Fruit fly (Drosophila melanogaster) whole organism: Measurements from ENCODE around the gene E2f1.

ENCODE experiments used
- CG8478 ChIP-seq: fragments of >200 bp; optimal IDR thresholded peaks from 2 replicates; lab custom pipeline; 2018; ENCODE audit warnings: inconsistent platforms
- Dll ChIP-seq: fragments of >200 bp; optimal IDR thresholded peaks from 2 replicates; lab custom pipeline; 2017
- EcR ChIP-seq, 2 experiments: fragments of >200 bp; optimal IDR thresholded peaks; 2 replicates each; lab custom pipeline; 2017; ENCODE audit warnings: missing biosample characterization in 2 of 2, missing genetic modification characterization in 2 of 2, missing genetic modification reagents in 2 of 2
- pan ChIP-seq: fragments of >200 bp; optimal IDR thresholded peaks from 2 replicates; lab custom pipeline; 2017
- psq ChIP-seq: fragments of >200 bp; optimal IDR thresholded peaks from 2 replicates; lab custom pipeline; 2017
- usp ChIP-seq: fragments of >200 bp; optimal IDR thresholded peaks from 2 replicates; lab custom pipeline; 2017; ENCODE audit warnings: missing biosample characterization, missing genetic modification characterization, mixed read lengths

The E2f1 gene

DNA sequence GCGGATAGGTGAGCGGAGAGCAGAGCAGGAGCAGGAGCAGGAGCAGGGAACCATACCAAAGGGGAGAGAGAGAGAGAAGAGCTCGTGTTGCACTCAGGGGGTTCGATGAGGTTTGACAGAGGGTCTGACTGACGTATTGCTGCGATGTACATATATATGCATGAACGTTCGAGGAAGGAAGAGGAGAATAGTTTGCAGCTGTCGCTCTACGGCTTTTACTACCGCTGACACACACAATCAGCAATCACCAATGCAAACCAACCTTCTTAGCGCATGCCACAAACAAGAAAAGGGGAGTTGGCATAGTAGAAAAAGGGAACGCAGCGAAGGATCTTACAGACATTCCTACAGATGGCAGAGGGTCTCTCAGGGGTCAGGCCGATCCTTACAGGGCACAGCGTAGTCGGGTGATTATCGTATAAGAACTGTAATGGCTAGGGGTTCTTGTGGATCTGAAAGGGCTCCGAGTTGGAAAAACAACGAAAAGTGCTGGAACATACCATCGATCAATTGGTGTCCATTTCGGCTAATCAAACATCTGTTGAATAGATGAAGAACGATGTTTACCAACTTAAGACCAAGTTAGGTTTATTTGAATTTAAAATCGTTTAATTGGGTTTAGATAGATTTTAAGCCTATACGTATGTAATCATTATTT is 20.2 kb downstream of the E2f1 start:
- TF ChIP-seq pan (no peak), Dll (no peak), usp (GFP tag; lab: Kevin White, UChicago) (no peak), EcR (GFP tag; optimal IDR thresholded peaks at IDR 0.05; lab: Kevin White, UChicago) (no peak), CG8478 (lab: Kevin White, UChicago) (no peak), psq (no peak)

DNA sequence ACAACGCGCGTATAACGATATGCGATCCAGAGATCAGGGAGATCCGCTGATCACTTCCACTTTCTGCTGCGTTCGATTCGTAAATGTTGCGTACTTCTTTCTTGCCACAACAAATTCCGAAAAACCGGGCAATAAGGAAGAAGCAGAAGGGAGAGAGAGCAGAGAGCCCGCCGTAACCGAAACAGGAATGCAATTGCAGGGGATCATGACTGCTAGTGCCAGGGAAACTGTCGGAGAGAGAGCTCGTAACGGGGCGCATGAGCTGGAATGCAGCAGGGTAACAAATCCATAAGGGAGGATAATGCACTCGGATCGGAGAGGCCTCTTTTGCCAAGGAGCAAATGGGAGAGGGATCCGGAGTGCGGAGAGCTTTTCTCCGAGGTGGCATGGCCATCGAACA is 22.2 kb downstream of the E2f1 start:
- TF ChIP-seq Dll (no peak), usp (GFP tag; lab: Kevin White, UChicago) (no peak), pan (no peak), psq (no peak), EcR (GFP tag; optimal IDR thresholded peaks at IDR 0.05; lab: Kevin White, UChicago) (no peak), CG8478 (lab: Kevin White, UChicago) (no peak)

DNA sequence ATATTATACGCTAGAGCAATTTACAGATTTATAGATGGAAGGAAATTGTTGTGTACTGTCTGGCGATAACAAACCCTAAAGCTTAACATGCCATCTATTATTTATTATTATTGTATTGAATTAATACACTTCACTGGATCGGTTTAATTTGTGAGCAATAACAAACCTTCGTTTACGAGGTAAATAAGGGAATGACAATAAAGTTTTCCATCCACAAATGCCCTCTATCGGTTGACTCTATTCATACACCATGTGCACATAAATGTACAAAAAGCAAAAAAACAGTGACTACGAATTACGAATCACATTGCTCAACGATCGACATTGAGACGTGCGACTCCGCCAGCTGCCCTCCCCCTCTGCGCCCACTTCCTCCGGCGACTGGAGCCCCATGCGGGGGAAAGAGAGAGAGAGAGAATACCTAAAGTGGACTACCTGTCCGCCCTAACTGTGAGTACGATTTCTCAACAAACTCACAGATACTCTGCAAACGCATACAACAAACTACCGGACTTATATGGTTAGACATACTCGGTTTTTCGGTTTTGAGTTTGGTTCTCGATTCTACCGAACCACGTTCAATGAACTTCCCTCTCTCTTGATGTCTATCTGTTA is 23.7 kb downstream of the E2f1 start:
- TF ChIP-seq Dll, result no peak
- TF ChIP-seq EcR (GFP tag; optimal IDR thresholded peaks at IDR 0.05; lab: Kevin White, UChicago), result peak in 1 of 2 experiments; percentile 47

DNA sequence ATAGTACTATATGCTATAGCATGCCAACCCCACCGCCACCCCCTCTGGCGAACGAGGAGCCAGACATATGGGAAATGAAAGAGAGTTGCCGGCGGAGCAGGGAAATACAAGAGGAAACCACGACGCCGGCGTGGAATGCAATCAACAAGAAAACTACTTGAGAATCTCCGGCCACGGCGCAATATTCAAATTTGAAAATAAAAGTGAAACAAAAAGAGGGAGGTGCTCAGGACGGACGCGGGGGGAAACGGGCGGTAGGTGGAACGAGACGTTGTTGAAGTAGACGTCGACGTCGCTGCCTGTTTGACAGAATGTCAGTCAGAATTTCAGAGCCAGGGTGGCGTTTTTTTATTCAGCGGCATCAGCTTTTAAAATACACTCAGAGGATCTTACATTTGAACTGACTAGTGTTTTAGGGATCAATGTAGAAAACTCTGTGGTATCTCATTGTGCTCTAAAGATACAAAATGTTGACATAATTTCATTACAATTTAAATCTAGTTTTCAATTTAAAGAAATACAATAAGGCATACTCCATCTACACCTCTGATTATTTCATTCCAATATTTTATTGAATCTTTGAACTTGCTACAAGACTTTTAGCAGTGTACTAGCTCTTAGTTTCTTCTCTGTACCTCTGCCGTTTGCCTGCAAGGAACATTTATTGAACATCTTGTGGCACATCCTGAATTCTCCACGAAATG is 24.5 kb downstream of the E2f1 start:
- TF ChIP-seq Dll, result no peak
- TF ChIP-seq pan, result no peak
- TF ChIP-seq EcR (GFP tag; optimal IDR thresholded peaks at IDR 0.05; lab: Kevin White, UChicago), result no peak
- no peak for TF ChIP-seq usp (GFP tag; lab: Kevin White, UChicago)

DNA sequence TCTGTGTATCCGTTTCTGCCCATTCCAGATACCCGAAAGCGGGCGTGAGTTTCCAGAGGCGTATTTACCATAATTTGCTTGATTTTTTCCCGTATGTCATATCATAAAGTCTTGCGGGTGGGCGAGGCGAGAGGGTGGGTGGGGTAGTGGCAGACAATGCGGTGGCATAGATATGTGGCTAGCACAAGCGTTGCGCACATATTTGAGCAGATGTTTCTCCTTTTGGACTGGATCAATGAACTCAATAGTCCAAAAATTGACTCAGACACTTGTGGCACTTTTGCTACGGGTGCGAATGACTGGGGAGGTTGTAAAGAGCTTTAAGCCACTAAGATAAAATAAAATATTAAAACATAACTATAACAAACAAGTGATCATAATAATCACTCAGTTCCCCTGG is 25.5 kb downstream of the E2f1 start:
- TF ChIP-seq psq (no peak), usp (GFP tag; lab: Kevin White, UChicago) (no peak), pan (no peak), Dll (no peak), EcR (GFP tag; optimal IDR thresholded peaks at IDR 0.05; lab: Kevin White, UChicago) (no peak), CG8478 (lab: Kevin White, UChicago) (no peak)

DNA sequence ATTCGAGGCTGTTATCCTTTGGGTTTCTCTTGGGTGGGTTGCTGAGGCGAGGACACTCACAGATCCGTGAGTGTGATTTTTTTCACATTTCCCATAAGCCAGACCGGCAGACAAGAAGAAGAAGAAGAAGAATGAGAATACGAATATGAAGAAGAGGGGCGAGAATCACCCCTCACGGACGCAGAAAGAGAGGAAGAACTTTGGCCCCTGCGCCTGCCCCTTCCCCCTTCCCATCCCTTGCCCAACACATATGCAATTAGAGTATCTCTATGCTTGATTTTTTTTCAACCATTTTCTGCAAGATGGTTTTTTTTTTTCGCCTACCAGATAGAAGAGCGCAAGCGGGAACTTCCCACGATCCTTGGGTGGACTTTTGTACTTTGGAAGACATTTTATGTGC is 26.0 kb downstream of the E2f1 start:
- TF ChIP-seq EcR (GFP tag; optimal IDR thresholded peaks at IDR 0.05; lab: Kevin White, UChicago), result no peak
- TF ChIP-seq usp (GFP tag; lab: Kevin White, UChicago), result no peak
- no peak for TF ChIP-seq psq
- no peak for TF ChIP-seq Dll
- no peak for TF ChIP-seq pan
- no peak for TF ChIP-seq CG8478 (lab: Kevin White, UChicago)

DNA sequence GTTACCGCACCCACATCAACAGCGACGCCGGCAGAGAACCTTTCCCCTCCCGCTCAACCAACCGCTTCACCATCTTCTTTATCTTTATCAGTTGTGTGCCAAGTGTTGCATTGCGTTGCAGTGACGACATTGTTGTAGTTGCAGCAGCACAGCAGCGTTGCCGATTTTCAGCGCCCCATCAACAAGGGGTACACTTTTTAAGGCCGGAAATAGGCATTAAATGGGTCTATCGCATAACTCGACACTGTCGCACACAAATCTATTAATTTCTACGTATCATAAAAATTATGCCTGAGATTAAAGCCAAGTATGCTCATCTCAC is 26.9 kb downstream of the E2f1 start:
- TF ChIP-seq usp (GFP tag; lab: Kevin White, UChicago) (no peak), psq (no peak), CG8478 (lab: Kevin White, UChicago) (no peak), Dll (no peak)

DNA sequence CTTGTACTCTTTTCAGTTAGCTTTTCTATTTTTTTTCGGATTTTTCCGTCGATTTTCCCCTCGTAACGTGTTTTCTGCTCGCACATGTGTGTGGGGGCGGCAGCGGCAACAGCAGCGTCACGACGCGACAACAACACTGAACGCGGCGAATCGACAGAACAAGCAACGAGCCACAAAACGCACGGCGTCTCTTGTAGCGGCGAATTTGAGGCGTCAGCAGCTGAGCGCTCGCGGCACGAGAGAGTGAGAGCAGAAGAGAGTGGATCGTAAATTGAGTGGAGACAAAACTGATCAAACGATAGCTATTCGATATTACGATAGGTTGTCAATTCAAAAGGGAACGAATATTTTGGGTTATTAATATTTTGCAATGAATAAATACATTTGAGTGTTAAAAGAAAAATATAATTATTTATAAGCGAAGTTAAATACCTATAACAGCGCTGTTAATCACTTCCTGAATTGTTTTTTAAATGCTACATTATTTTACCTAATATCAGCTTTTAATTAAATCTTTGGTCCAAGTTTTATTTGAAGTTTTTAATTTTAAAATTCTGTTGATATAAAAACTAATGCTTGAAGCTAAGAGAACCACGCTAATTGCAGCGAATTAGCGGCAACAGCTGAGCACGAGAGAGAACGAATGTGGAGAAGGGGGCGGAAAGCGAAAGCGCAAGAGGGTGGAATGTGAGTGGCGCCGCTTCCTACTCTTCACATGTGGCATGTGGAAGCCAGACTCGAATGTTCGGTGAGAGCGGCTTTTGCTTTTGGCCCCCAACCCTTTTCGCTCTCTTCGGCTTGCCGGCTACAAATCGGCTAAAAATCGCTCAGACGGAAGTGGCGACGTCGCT is 27.5 kb downstream of the E2f1 start:
- TF ChIP-seq usp (GFP tag; lab: Kevin White, UChicago) (no peak), EcR (GFP tag; optimal IDR thresholded peaks at IDR 0.05; lab: Kevin White, UChicago) (no peak), Dll (peak; percentile 59), psq (no peak)

DNA sequence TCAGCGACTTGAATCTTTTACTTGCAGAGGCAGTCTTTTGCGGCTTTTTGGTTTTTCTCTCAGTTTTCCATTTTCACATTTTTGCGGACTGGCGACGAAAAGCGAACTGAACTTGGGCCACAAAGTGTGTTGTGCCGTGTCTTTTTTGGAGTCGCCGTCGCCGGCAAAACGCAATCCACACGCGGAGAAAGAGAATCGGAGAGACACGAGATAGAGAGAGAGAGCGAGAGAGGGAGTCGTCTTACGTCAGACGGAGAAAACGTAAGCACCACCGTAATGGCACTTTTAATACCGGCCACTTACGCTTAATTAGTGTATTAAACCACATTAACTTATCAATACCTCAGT is 28.1 kb downstream of the E2f1 start:
- no peak for TF ChIP-seq EcR (GFP tag; optimal IDR thresholded peaks at IDR 0.05; lab: Kevin White, UChicago)
- no peak for TF ChIP-seq psq

DNA sequence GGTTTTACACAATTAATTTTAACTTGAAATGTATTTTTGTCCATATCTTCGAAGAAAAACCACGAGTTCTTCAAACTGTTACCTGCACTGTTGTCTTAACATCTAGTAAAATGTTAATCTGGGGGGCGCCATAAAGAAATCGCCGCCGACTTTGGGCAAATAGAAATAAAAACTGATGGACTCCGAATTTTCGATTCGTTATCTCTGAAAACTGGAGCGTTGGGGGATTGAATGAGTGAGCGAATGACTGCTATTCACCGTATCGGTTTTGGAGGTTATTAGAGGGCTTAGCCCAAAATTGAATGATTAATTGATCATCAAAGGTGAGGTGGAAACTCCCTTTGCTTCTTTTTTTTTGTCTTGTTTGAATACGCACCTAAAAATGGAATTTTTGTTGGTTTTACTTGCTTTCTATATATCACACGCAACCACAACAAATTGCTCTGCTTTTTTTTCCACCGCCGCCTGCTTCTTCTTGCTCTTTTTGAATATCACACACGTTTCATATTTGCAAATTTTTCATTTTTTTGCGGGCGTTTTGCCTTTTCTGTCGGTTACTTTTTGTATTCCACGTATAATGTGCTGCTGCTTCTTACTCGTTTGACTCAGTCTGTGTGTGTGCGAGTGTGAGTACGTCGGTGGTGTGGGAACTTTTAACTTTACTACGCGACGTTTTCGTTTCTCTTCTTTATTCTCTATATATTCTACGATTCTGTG is 28.8 kb downstream of the E2f1 start:
- TF ChIP-seq CG8478 (lab: Kevin White, UChicago) (no peak), usp (GFP tag; lab: Kevin White, UChicago) (no peak), Dll (no peak), EcR (GFP tag; optimal IDR thresholded peaks at IDR 0.05; lab: Kevin White, UChicago) (no peak), psq (no peak), pan (no peak)

DNA sequence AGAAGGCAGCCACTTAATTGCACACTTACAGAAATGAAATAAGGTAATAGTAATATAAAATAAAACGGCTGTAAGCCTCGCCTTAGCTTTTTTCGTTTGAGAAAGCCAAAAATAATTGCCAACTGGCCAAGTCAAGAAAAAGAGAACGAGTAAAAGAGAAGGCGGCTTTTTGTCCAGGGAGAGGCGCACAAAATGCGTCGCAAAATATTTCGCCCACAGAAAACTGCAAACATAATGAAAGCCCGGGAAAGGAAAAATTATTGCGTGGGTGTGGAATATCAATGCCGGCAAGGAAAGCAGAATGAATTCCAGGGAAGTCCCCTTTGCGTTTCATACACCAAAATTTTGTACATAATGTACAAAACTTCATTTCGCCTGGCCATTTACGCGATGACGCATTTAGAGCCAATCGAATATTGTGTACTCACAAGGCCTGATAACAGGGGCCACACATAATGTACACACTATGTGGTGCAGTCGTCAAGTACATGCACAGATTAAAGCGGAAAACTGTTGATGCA is 29.6 kb downstream of the E2f1 start:
- TF ChIP-seq Dll (no peak), pan (peak; percentile 57), usp (GFP tag; lab: Kevin White, UChicago) (no peak)

DNA sequence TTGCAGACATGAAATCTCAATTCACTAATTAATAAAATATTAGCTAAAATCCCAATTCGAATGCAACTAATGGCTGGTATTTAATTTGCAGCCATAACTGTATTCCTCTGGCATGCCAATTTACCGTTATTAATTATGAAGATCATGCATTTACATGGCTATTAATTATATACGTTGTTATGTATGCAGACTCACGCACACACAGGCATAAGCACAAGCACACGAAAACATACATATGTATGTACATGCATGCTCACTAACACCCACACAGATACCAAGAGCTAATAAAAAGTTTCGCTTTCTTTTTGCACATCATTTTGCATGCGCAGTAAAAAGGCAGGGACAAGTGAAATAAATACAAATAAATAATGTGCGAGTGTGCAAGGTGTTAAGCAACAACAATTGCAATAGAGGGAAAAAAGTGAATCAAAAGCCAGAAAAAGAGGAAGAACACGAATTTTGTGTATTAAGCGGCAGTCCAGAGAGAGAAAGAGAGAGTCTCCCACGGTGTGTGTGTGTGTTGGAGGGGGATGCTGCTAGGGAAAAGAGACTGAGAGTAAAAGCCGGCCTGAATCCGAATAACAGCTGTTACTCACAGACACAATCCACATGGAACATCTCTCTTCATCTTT is 30.3 kb downstream of the E2f1 start:
- TF ChIP-seq EcR (GFP tag; optimal IDR thresholded peaks at IDR 0.05; lab: Kevin White, UChicago) (no peak), Dll (no peak), psq (no peak), usp (GFP tag; lab: Kevin White, UChicago) (no peak), CG8478 (lab: Kevin White, UChicago) (no peak), pan (no peak)
